Worm (Caenorhabditis elegans) whole organism, L4/young adult: Measurements from ENCODE around the gene T22F3.12.

Experiments
- W03F9.2 ChIP-seq: fragments of 150-350 bp; optimal IDR thresholded peaks from 2 replicates; lab custom pipeline; 2014; ENCODE audit warnings: missing biosample characterization, missing genetic modification characterization
- dao-5 ChIP-seq: sonication (generic microtip); optimal IDR thresholded peaks from 2 replicates; lab custom pipeline; 2016; ENCODE audit warnings: missing genotype, missing genetic modification characterization, moderate library complexity, missing compliant biosample characterization
- him-1 ChIP-seq: sonication (generic microtip); optimal IDR thresholded peaks from 2 replicates; lab custom pipeline; 2016; ENCODE audit warnings: missing genotype, missing genetic modification reagents, missing genetic modification characterization, missing compliant biosample characterization

T22F3.12 gene

ce11 chrV:3551765-3552164 is 40.2 kb downstream of the T22F3.12 start, which contains the start of gene grl-28:
Gene grl-28 (minus strand): TSS chrV:3551865.
- TF ChIP-seq dao-5 (tag; lab: Kevin White, UChicago) (no peak), W03F9.2 (tag; lab: Kevin White, UChicago) (no peak), him-1 (tag; lab: Kevin White, UChicago) (no peak)

ce11 chrV:3549553-3549952 is 42.4 kb downstream of the T22F3.12 start, which contains the start of gene sri-21:
Gene sri-21 (plus strand): TSS chrV:3549853.
- TF ChIP-seq dao-5 (tag; lab: Kevin White, UChicago) (no peak), W03F9.2 (tag; lab: Kevin White, UChicago) (no peak), him-1 (tag; lab: Kevin White, UChicago) (no peak)

ce11 chrV:3548798-3549197 is 43.2 kb downstream of the T22F3.12 start, which contains the start of gene srw-130:
Gene srw-130 (minus strand): TSS chrV:3548898.
- no peak for TF ChIP-seq him-1 (tag; lab: Kevin White, UChicago)

- TF ChIP-seq him-1 (tag; lab: Kevin White, UChicago) (no peak), dao-5 (tag; lab: Kevin White, UChicago) (no peak), W03F9.2 (tag; lab: Kevin White, UChicago) (no peak)
These were observed 45.5 kb downstream of the T22F3.12 start, which contains the start of gene srbc-68 for ce11 chrV:3546517-3546916. Gene srbc-68 (minus strand): TSS chrV:3546617.

- TF ChIP-seq dao-5 (tag; lab: Kevin White, UChicago) (no peak), him-1 (tag; lab: Kevin White, UChicago) (no peak), W03F9.2 (tag; lab: Kevin White, UChicago) (no peak)
These were observed 48.7 kb downstream of the T22F3.12 start, which contains the start of gene nhr-222 for ce11 chrV:3543344-3543743. Gene nhr-222 (minus strand): TSS chrV:3543444.

- no peak for TF ChIP-seq him-1 (tag; lab: Kevin White, UChicago)
- TF ChIP-seq W03F9.2 (tag; lab: Kevin White, UChicago): no peak
- TF ChIP-seq dao-5 (tag; lab: Kevin White, UChicago): no peak
These were observed 50.9 kb downstream of the T22F3.12 start, which contains the start of gene srbc-67 for ce11 chrV:3541117-3541516. Gene srbc-67 (minus strand): TSS chrV:3541217.
